Fruit fly (Drosophila melanogaster): Measurements from ENCODE around the gene Osi23.

Gene Osi23

dm6 chr3R:30449446-30449845, 4.6 kb upstream of the Osi23 start (continued):
- TF ChIP-seq GATAe (GFP tag; conservative IDR thresholded peaks at IDR 0.05) (peak; percentile 54; the same call in 1 of the 2 replicates), gem (tag; optimal IDR thresholded peaks at IDR 0.05) (no peak), CG11696 (GFP tag; IDR thresholded peaks at IDR 0.05) (no peak), Xrp1 (GFP tag; IDR thresholded peaks at IDR 0.05) (no peak), CG31365 (tag; optimal IDR thresholded peaks at IDR 0.05) (no peak), chm (GFP tag; IDR thresholded peaks at IDR 0.05) (no peak), Sin3A (optimal IDR thresholded peaks at IDR 0.05) (no peak), chif (GFP tag; optimal IDR thresholded peaks at IDR 0.05) (no peak), D19B (GFP tag; optimal IDR thresholded peaks at IDR 0.05) (no peak), en (GFP tag; optimal IDR thresholded peaks at IDR 0.05) (no peak), Neu2 (GFP tag; optimal IDR thresholded peaks at IDR 0.05; ENCODE audit: borderline replicate concordance) (no peak), dmrt99B (tag; optimal IDR thresholded peaks at IDR 0.05) (no peak), CG2116 (GFP tag; optimal IDR thresholded peaks at IDR 0.05) (no peak), CG2120 (GFP tag; optimal IDR thresholded peaks at IDR 0.05) (no peak), Asciz (GFP tag; optimal IDR thresholded peaks at IDR 0.05) (no peak), CG11093 (GFP tag; IDR thresholded peaks at IDR 0.05) (no peak), CG10979 (tag; optimal IDR thresholded peaks at IDR 0.05) (no peak), insv (GFP tag; optimal IDR thresholded peaks at IDR 0.05) (no peak), CG17912 (GFP tag; optimal IDR thresholded peaks at IDR 0.05) (no peak), chinmo (GFP tag; IDR thresholded peaks at IDR 0.05; ENCODE audit: partially characterized antibody) (peak; percentile 61; the same call in 2 of the 4 replicates), NC2β (GFP tag; optimal IDR thresholded peaks at IDR 0.05) (no peak), Rfx (GFP tag; IDR thresholded peaks at IDR 0.05) (no peak), CG13624 (GFP tag; optimal IDR thresholded peaks at IDR 0.05) (no peak), Adf1 (GFP tag; IDR thresholded peaks at IDR 0.05) (no peak), Hey (tag; optimal IDR thresholded peaks at IDR 0.05) (no peak), sug (tag; optimal IDR thresholded peaks at IDR 0.05) (peak; percentile 92), CG5180 (GFP tag; optimal IDR thresholded peaks at IDR 0.05) (no peak), CG13424 (tag; optimal IDR thresholded peaks at IDR 0.05) (no peak), CG18262 (tag; optimal IDR thresholded peaks at IDR 0.05) (no peak), Med (GFP tag) (peak; percentile 60), CG1233 (GFP tag; optimal IDR thresholded peaks at IDR 0.05) (no peak), ara (GFP tag; IDR thresholded peaks at IDR 0.05) (no peak)

dm6 chr3R:30443549-30444133, 1.2 kb downstream of the Osi23 start, which contains the start of gene CG15537:
Gene CG15537 (minus strand): TSS chr3R:30443599.
- peak; percentile 58 for TF ChIP-seq Dp (GFP tag; optimal IDR thresholded peaks at IDR 0.05)
- TF ChIP-seq dm (GFP tag; optimal IDR thresholded peaks at IDR 0.05) = no peak
- no peak for TF ChIP-seq oc (tag; optimal IDR thresholded peaks at IDR 0.05)
- no peak for TF ChIP-seq CG6272 (GFP tag; IDR thresholded peaks at IDR 0.05)
- no peak for TF ChIP-seq Six4 (GFP tag; optimal IDR thresholded peaks at IDR 0.05)
- peak; percentile 44; the same call in 1 of the 2 replicates for TF ChIP-seq CG9215 (GFP tag; IDR thresholded peaks at IDR 0.05)
- TF ChIP-seq Xrp1 (GFP tag; IDR thresholded peaks at IDR 0.05) = no peak
- no peak for TF ChIP-seq CG17186 (GFP tag; optimal IDR thresholded peaks at IDR 0.05)
- no peak for TF ChIP-seq HLH4C (GFP tag; IDR thresholded peaks at IDR 0.05; ENCODE audit: partially characterized antibody)
- peak; percentile 49; the same call in 1 of the 2 replicates for TF ChIP-seq E2f2 (GFP tag; IDR thresholded peaks at IDR 0.05)
- no peak for TF ChIP-seq Pdp1 (GFP tag; optimal IDR thresholded peaks at IDR 0.05)
- no peak for TF ChIP-seq CG34376 (GFP tag; optimal IDR thresholded peaks at IDR 0.05)
- TF ChIP-seq Hey (tag; optimal IDR thresholded peaks at IDR 0.05) = no peak

Data from whole organism, embryonic.